Worm (Caenorhabditis elegans): ENCODE measurements around the gene tag-51.
A peak's percentile ranks its signal among the peaks of the same experiment; 100 is the strongest.

Gene tag-51

ce11 chrIII:843999-844398 is 10.0 kb upstream of the tag-51 start:
- TF ChIP-seq lin-26 (GFP tag; IDR thresholded peaks at IDR 0.05) (0 out of 2 replicates have a peak, but pooled peaks have one; percentile 20), hlh-12 (tag; optimal IDR thresholded peaks at IDR 0.05) (no peak), mcd-1 (GFP tag; IDR thresholded peaks at IDR 0.05) (peak; percentile 51), cebp-1 (GFP tag; IDR thresholded peaks at IDR 0.05) (no peak), cebp-1 (tag; optimal IDR thresholded peaks at IDR 0.05) (peak; percentile 36), tbx-9 (tag; optimal IDR thresholded peaks at IDR 0.05; ENCODE audit: borderline replicate concordance) (no peak), chd-7 (tag; optimal IDR thresholded peaks at IDR 0.05) (no peak), nhr-80 (tag; optimal IDR thresholded peaks at IDR 0.05) (peak; percentile 49), akir-1 (GFP tag; optimal IDR thresholded peaks at IDR 0.05) (no peak), egl-18 (GFP tag; IDR thresholded peaks at IDR 0.05) (no peak), attf-5 (GFP tag; optimal IDR thresholded peaks at IDR 0.05) (peak; percentile 42), dox-1 (GFP tag; IDR thresholded peaks at IDR 0.05) (0 out of 2 replicates have a peak, but pooled peaks have one; percentile 23), ZK185.1 (tag; optimal IDR thresholded peaks at IDR 0.05; ENCODE audit: poor library complexity, severe bottlenecking) (no peak), ceh-27 (GFP tag; optimal IDR thresholded peaks at IDR 0.05) (no peak), lir-1 (GFP tag; conservative IDR thresholded peaks at IDR 0.05) (no peak), zfh-2 (GFP tag; conservative IDR thresholded peaks at IDR 0.05) (peak; percentile 50), ztf-26 (tag; optimal IDR thresholded peaks at IDR 0.05) (no peak), snpc-4 (GFP tag; optimal IDR thresholded peaks at IDR 0.05) (no peak), snpc-4 (tag; optimal IDR thresholded peaks at IDR 0.05) (peak in 1 of 4 experiments; percentile 22), ets-4 (GFP tag; optimal IDR thresholded peaks at IDR 0.05) (no peak), mel-28 (tag; optimal IDR thresholded peaks at IDR 0.05; ENCODE audit: borderline replicate concordance) (no peak), hmg-1.2 (GFP tag; IDR thresholded peaks at IDR 0.05) (peak; percentile 31; the same call in 1 of the 2 replicates)

- TF ChIP-seq aptf-2 (GFP tag; conservative IDR thresholded peaks at IDR 0.05) (no peak), hmg-1.2 (GFP tag; IDR thresholded peaks at IDR 0.05) (no peak), tbx-9 (tag; optimal IDR thresholded peaks at IDR 0.05; ENCODE audit: borderline replicate concordance) (no peak), rcor-1 (GFP tag; IDR thresholded peaks at IDR 0.05) (no peak), nfya-1 (tag; optimal IDR thresholded peaks at IDR 0.05; ENCODE audit: borderline replicate concordance, insufficient read depth) (no peak), F10E7.11 (tag; optimal IDR thresholded peaks at IDR 0.05) (no peak), T26A5.8 (tag; optimal IDR thresholded peaks at IDR 0.05) (no peak), hlh-26 (GFP tag; conservative IDR thresholded peaks at IDR 0.05) (no peak), lsy-27 (tag; optimal IDR thresholded peaks at IDR 0.05; ENCODE audit: borderline replicate concordance, insufficient read depth) (no peak), zfh-2 (GFP tag; conservative IDR thresholded peaks at IDR 0.05) (no peak), ztf-22 (GFP tag; optimal IDR thresholded peaks at IDR 0.05) (no peak), Y79H2A.3 (GFP tag; conservative IDR thresholded peaks at IDR 0.05) (no peak), T07F8.4 (tag; optimal IDR thresholded peaks at IDR 0.05) (no peak)
These were observed 9.4 kb upstream of the tag-51 start for ce11 chrIII:844577-844976.

ce11 chrIII:845485-845884 is 8.5 kb upstream of the tag-51 start, which contains the start of gene K02F3.2:
Gene K02F3.2, plus strand, starts transcription at chrIII:845841.
- TF ChIP-seq ztf-3 (GFP tag; optimal IDR thresholded peaks at IDR 0.05) (no peak), lsy-27 (tag; optimal IDR thresholded peaks at IDR 0.05; ENCODE audit: borderline replicate concordance, insufficient read depth) (no peak), Y95B8A.8 (GFP tag; IDR thresholded peaks at IDR 0.05) (no peak), efl-1 (GFP tag; optimal IDR thresholded peaks at IDR 0.05) (peak; percentile 57), F55B11.4 (tag; optimal IDR thresholded peaks at IDR 0.05; ENCODE audit: borderline replicate concordance, insufficient read depth) (no peak), somi-1 (GFP tag; optimal IDR thresholded peaks at IDR 0.05) (no peak), dpff-1 (tag; optimal IDR thresholded peaks at IDR 0.05) (no peak), tbp1 (GFP tag; optimal IDR thresholded peaks at IDR 0.05) (peak; percentile 29), lin-54 (GFP tag; optimal IDR thresholded peaks at IDR 0.05) (peak; percentile 70), mcd-1 (GFP tag; IDR thresholded peaks at IDR 0.05) (peak; percentile 91), lin-40 (tag; optimal IDR thresholded peaks at IDR 0.05) (peak; percentile 50), ceh-58 (GFP tag; IDR thresholded peaks at IDR 0.05) (no peak), attf-5 (GFP tag; optimal IDR thresholded peaks at IDR 0.05) (peak; percentile 12), snpc-1.3 (tag; optimal IDR thresholded peaks at IDR 0.05; ENCODE audit: insufficient read depth) (no peak), attf-6 (GFP tag; IDR thresholded peaks at IDR 0.05) (no peak), F52B5.7 (tag; optimal IDR thresholded peaks at IDR 0.05) (no peak), hmg-20 (GFP tag; IDR thresholded peaks at IDR 0.05) (no peak), F10E7.11 (tag; optimal IDR thresholded peaks at IDR 0.05) (no peak)

Data from whole organism, young adult.